Fruit fly (Drosophila melanogaster) whole organism, adult: ENCODE measurements around the gene CG34398.

ENCODE experiments used
- CG14711 ChIP-seq: fragments of 200-800 bp; sonication (Bioruptor generic); optimal IDR thresholded peaks from 2 replicates; lab custom pipeline; 2018; ENCODE audit warnings: missing biosample characterization, mild to moderate bottlenecking, missing genetic modification characterization, moderate library complexity
- kay ChIP-seq: fragments of 200-800 bp; sonication (Bioruptor generic); peaks from one replicate; lab custom pipeline; 2016; ENCODE audit warnings: missing biosample characterization, missing genetic modification characterization, borderline replicate concordance
- toe ChIP-seq: fragments of 200-800 bp; sonication (Bioruptor generic); optimal IDR thresholded peaks from 2 replicates; lab custom pipeline; 2016; ENCODE audit warnings: missing biosample characterization, missing genetic modification characterization

dm6 chr2L:8865550-8865949, 33.0 kb upstream of the CG34398 start, which contains the start of gene CG32983:
- TF ChIP-seq CG14711 (no peak), toe (no peak), kay (GFP tag; lab: Kevin White, UChicago) (no peak)
